Worm (Caenorhabditis elegans): ENCODE results near the gene dhs-17.

dhs-17 gene

ce11 chrV:5984244-5984643 lies 50.4 kb downstream of the dhs-17 start:
- TF ChIP-seq aha-1 (tag), result peak; percentile 83
- peak in 1 of 2 experiments; percentile 56 for TF ChIP-seq unc-62 (GFP tag; optimal IDR thresholded peaks at IDR 0.05 in 1 of 2)
- no peak for TF ChIP-seq unc-62 (tag; optimal IDR thresholded peaks at IDR 0.05)
- no peak for TF ChIP-seq jun-1 (tag; optimal IDR thresholded peaks at IDR 0.05)

ce11 chrV:5983380-5983779 lies 51.2 kb downstream of the dhs-17 start, which contains the start of gene dhs-16:
dhs-16 (plus strand) TSS chrV:5983745.
- no peak for TF ChIP-seq D1046.2 (GFP tag; IDR thresholded peaks at IDR 0.05)
- TF ChIP-seq unc-62 (GFP tag; optimal IDR thresholded peaks at IDR 0.05 in 1 of 2), result peak in 1 of 2 experiments; percentile 41
- TF ChIP-seq unc-62 (tag; optimal IDR thresholded peaks at IDR 0.05), result no peak
- no peak for TF ChIP-seq zfp-2 (tag; optimal IDR thresholded peaks at IDR 0.05)
- TF ChIP-seq aha-1 (tag), result peak; percentile 94

- TF ChIP-seq arid-1 (GFP tag; conservative IDR thresholded peaks at IDR 0.05) (no peak), aha-1 (tag) (peak; percentile 34)
These were observed 51.9 kb downstream of the dhs-17 start for ce11 chrV:5982722-5983121.

Measured in whole organism, L4 larva.